Worm (Caenorhabditis elegans) whole organism, L4 larva: ENCODE measurements around the gene K10H10.13.

ENCODE experiments used
- F37D6.2 ChIP-seq: sonication (generic microtip); optimal IDR thresholded peaks from 2 replicates; lab custom pipeline; 2016; ENCODE audit warnings: mild to moderate bottlenecking, missing genetic modification characterization, missing compliant biosample characterization
- T26A8.4 ChIP-seq: fragments of 200-800 bp; sonication (Bioruptor generic); IDR thresholded peaks from 2 replicates; pipeline ENCODE4 v1.3.6; 2022; ENCODE audit warnings: missing genetic modification characterization, missing compliant biosample characterization
- ZK546.5 ChIP-seq, 2 experiments: sonication (generic microtip); optimal IDR thresholded peaks; 2 replicates each; lab custom pipeline; 2017; ENCODE audit warnings: missing biosample characterization in 2 of 2, missing genetic modification characterization in 2 of 2
- aly-2 ChIP-seq: sonication (generic microtip); optimal IDR thresholded peaks from 2 replicates; lab custom pipeline; 2018; ENCODE audit warnings: missing biosample characterization, missing genetic modification characterization
- ceh-32 ChIP-seq: sonication (generic microtip); optimal IDR thresholded peaks from 2 replicates; lab custom pipeline; 2016; ENCODE audit warnings: mild to moderate bottlenecking, missing genetic modification characterization, missing compliant biosample characterization; ENCODE audit not compliant: poor library complexity
- ctbp-1 ChIP-seq: fragments of 200-800 bp; sonication (Bioruptor generic); IDR thresholded peaks from 2 replicates; pipeline ENCODE4 v1.3.6; 2022; ENCODE audit warnings: missing genetic modification reagents, missing genetic modification characterization, missing compliant biosample characterization
- dmd-6 ChIP-seq: fragments of 200-800 bp; sonication (Bioruptor generic); IDR thresholded peaks from 2 replicates; pipeline ENCODE4 v1.3.6; 2022; ENCODE audit warnings: missing genetic modification reagents, missing genetic modification characterization, missing compliant biosample characterization
- fos-1 ChIP-seq: fragments of 150-350 bp; optimal IDR thresholded peaks from 2 replicates; lab custom pipeline; 2014; ENCODE audit warnings: missing biosample characterization, missing genetic modification characterization
- lin-13 ChIP-seq: fragments of 150-350 bp; optimal IDR thresholded peaks from 2 replicates; lab custom pipeline; 2014; ENCODE audit warnings: missing biosample characterization, missing genetic modification reagents, missing genetic modification characterization
- lin-15B ChIP-seq: fragments of 150-350 bp; sonication (generic microtip); optimal IDR thresholded peaks from 3 replicates; lab custom pipeline; 2014; ENCODE audit warnings: missing biosample characterization, missing genetic modification characterization
- nhr-77 ChIP-seq: fragments of 150-350 bp; optimal IDR thresholded peaks from 2 replicates; lab custom pipeline; 2014; ENCODE audit warnings: missing biosample characterization, missing genetic modification characterization

DNA sequence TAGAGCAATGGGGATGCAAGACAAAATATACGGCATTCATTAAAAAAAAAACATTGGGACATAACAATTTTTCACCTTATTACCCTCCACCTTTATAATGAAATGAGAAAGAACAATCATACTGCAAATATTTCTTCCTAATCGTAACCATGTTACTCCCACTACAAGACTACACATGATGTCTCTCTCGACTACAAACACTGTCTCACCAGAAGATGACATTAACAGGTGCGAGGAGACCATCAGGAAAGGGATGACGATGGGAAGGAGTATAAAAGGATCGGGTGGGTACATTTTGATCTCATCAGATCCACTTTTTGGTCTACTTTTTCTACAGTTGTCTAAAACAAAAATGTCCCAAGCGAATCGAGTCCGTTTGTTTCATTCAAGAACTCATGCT, 13.2 kb downstream of the K10H10.13 start, which contains the start of gene dhs-8:
- TF ChIP-seq lin-13 (GFP tag; lab: Kevin White, UChicago) (no peak), dmd-6 (GFP tag; lab: Robert Waterston, UW) (no peak), ZK546.5 (tag; optimal IDR thresholded peaks at IDR 0.05; lab: Kevin White, UChicago) (no peak), ceh-32 (tag; lab: Kevin White, UChicago) (no peak), lin-15B (tag; lab: Kevin White, UChicago) (no peak), ctbp-1 (no peak), T26A8.4 (GFP tag; lab: Robert Waterston, UW) (no peak), aly-2 (tag; lab: Kevin White, UChicago) (no peak), nhr-77 (tag; lab: Kevin White, UChicago) (no peak), F37D6.2 (tag; lab: Kevin White, UChicago) (no peak), fos-1 (tag; lab: Kevin White, UChicago) (no peak)
